Worm (Caenorhabditis elegans) whole organism, L1 larva: ENCODE results near the gene dhs-20.
A peak's percentile ranks its signal among the peaks of the same experiment; 100 is the strongest.

Experiments used
- blmp-1 ChIP-seq: fragments of 150-350 bp; optimal IDR thresholded peaks from 2 replicates; lab custom pipeline; 2014; ENCODE audit warnings: missing biosample characterization, missing genetic modification characterization
- lin-35 ChIP-seq, 2 experiments: fragments of 150-350 bp; optimal IDR thresholded peaks; 2 replicates each; lab custom pipeline; 2014; ENCODE audit warnings: missing biosample characterization in 2 of 2, missing genetic modification characterization in 2 of 2, missing genetic modification reagents in 2 of 2
- mef-2 ChIP-seq: fragments of 150-350 bp; optimal IDR thresholded peaks from 2 replicates; lab custom pipeline; 2014; ENCODE audit warnings: missing biosample characterization, missing genetic modification characterization
- pag-3 ChIP-seq: sonication (generic microtip); optimal IDR thresholded peaks from 2 replicates; lab custom pipeline; 2017; ENCODE audit warnings: missing genetic modification characterization, mild to moderate bottlenecking, missing compliant biosample characterization, antibody characterized with exemption, borderline replicate concordance; ENCODE audit not compliant: insufficient read depth
- rnt-1 ChIP-seq: sonication (generic microtip); optimal IDR thresholded peaks from 2 replicates; lab custom pipeline; 2016; ENCODE audit warnings: mild to moderate bottlenecking, missing genetic modification characterization, moderate library complexity, missing compliant biosample characterization
- sox-4 ChIP-seq: sonication (generic microtip); optimal IDR thresholded peaks from 2 replicates; lab custom pipeline; 2016; ENCODE audit warnings: missing genetic modification characterization, missing compliant biosample characterization

DNA sequence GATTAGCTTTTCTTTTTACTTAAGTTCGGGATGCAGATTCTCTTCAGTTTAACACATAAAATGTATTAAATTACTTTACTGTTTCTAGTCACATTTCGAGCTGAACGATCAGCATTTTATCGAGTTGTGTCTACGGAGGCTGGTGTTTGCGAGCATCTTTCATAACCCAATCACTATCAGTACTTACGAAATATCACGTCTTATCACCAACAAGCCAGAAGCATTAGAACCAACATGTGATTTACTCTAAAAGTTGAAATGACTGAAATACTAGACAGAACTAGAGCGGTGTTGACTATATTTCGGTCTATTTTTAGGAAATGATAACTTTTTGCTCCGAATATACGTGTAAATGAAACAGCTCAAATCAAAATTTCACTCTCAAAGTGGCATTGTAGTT, 44.1 kb upstream of the dhs-20 start:
- TF ChIP-seq blmp-1 (tag; lab: Kevin White, UChicago): no peak
- no peak for TF ChIP-seq pag-3 (tag; lab: Kevin White, UChicago)
- no peak for TF ChIP-seq sox-4 (tag; lab: Kevin White, UChicago)
- TF ChIP-seq mef-2 (tag; lab: Kevin White, UChicago): no peak
- peak in 1 of 2 experiments; percentile 42 for TF ChIP-seq lin-35 (GFP tag; optimal IDR thresholded peaks at IDR 0.05; lab: Kevin White, UChicago)
- TF ChIP-seq rnt-1 (tag; lab: Kevin White, UChicago): no peak
